Worm (Caenorhabditis elegans) whole organism, late embryonic: ENCODE measurements around the gene F59F5.7.
A peak's percentile ranks its signal among the peaks of the same experiment; 100 is the strongest.

Experiments used
- C38D4.7 ChIP-seq: fragments of 200-800 bp; sonication (Bioruptor generic); optimal IDR thresholded peaks from 2 replicates; lab custom pipeline; 2018; ENCODE audit warnings: mild to moderate bottlenecking, missing genetic modification characterization, moderate library complexity, missing compliant biosample characterization
- F13H6.1 ChIP-seq: sonication (generic microtip); optimal IDR thresholded peaks from 2 replicates; lab custom pipeline; 2016; ENCODE audit warnings: missing genetic modification characterization, missing compliant biosample characterization
- K02D7.2 ChIP-seq: sonication (generic microtip); optimal IDR thresholded peaks from 2 replicates; lab custom pipeline; 2017; ENCODE audit warnings: mild to moderate bottlenecking, missing genetic modification characterization, missing compliant biosample characterization
- K09A11.1 ChIP-seq: sonication (generic microtip); optimal IDR thresholded peaks from 2 replicates; lab custom pipeline; 2017; ENCODE audit warnings: antibody characterized with exemption, mild to moderate bottlenecking, missing genetic modification characterization, missing compliant biosample characterization; ENCODE audit not compliant: insufficient read depth
- T23F11.4 ChIP-seq: fragments of 200-800 bp; sonication (Bioruptor generic); optimal IDR thresholded peaks from 2 replicates; lab custom pipeline; 2018; ENCODE audit warnings: mild to moderate bottlenecking, missing genetic modification characterization, missing compliant biosample characterization
- ahr-1 ChIP-seq: sonication (generic microtip); optimal IDR thresholded peaks from 2 replicates; lab custom pipeline; 2016; ENCODE audit warnings: missing genetic modification characterization, missing compliant biosample characterization
- ama-1 ChIP-seq: fragments of 150-350 bp; optimal IDR thresholded peaks from 2 replicates; lab custom pipeline; 2014
- ceh-22 ChIP-seq: sonication (generic microtip); optimal IDR thresholded peaks from 2 replicates; lab custom pipeline; 2017; ENCODE audit warnings: missing biosample characterization, missing genetic modification characterization
- ceh-30 ChIP-seq: fragments of 150-350 bp; optimal IDR thresholded peaks from 2 replicates; lab custom pipeline; 2014; ENCODE audit warnings: missing biosample characterization, missing genetic modification characterization
- ceh-31 ChIP-seq: sonication (generic microtip); optimal IDR thresholded peaks from 2 replicates; lab custom pipeline; 2016; ENCODE audit warnings: missing genetic modification characterization, missing compliant biosample characterization
- ceh-34 ChIP-seq: sonication (generic microtip); optimal IDR thresholded peaks from 2 replicates; lab custom pipeline; 2016; ENCODE audit warnings: mild to moderate bottlenecking, missing genetic modification characterization, missing compliant biosample characterization
- ceh-45 ChIP-seq: fragments of 200-800 bp; sonication (Bioruptor generic); IDR thresholded peaks from 2 replicates; pipeline ENCODE4 v1.3.6; 2022; ENCODE audit warnings: missing genetic modification reagents, missing genetic modification characterization, missing compliant biosample characterization
- ceh-48 ChIP-seq: sonication (generic microtip); optimal IDR thresholded peaks from 2 replicates; lab custom pipeline; 2016; ENCODE audit warnings: missing genetic modification characterization, inconsistent platforms, missing compliant biosample characterization
- ceh-6 ChIP-seq: fragments of 200-800 bp; sonication (Bioruptor generic); optimal IDR thresholded peaks from 2 replicates; lab custom pipeline; 2018; ENCODE audit warnings: mild to moderate bottlenecking, missing genetic modification characterization, missing compliant biosample characterization
- ceh-9 ChIP-seq: sonication (generic microtip); optimal IDR thresholded peaks from 2 replicates; lab custom pipeline; 2016; ENCODE audit warnings: mild to moderate bottlenecking, missing genetic modification characterization, inconsistent platforms, missing compliant biosample characterization
- che-1 ChIP-seq: sonication (generic microtip); optimal IDR thresholded peaks from 2 replicates; lab custom pipeline; 2016; ENCODE audit warnings: mild to moderate bottlenecking, missing genetic modification characterization, missing compliant biosample characterization
- dve-1 ChIP-seq: sonication (generic microtip); optimal IDR thresholded peaks from 2 replicates; lab custom pipeline; 2017; ENCODE audit warnings: antibody characterized with exemption, mild to moderate bottlenecking, missing genetic modification characterization, missing compliant biosample characterization
- elt-2 ChIP-seq: sonication (generic microtip); optimal IDR thresholded peaks from 2 replicates; lab custom pipeline; 2016; ENCODE audit warnings: missing genetic modification reagents, missing genetic modification characterization, missing compliant biosample characterization
- ets-4 ChIP-seq: sonication (generic microtip); optimal IDR thresholded peaks from 2 replicates; lab custom pipeline; 2016; ENCODE audit warnings: missing genetic modification characterization, missing compliant biosample characterization
- eyg-1 ChIP-seq: sonication (generic microtip); optimal IDR thresholded peaks from 2 replicates; lab custom pipeline; 2016; ENCODE audit warnings: missing genotype, missing genetic modification characterization, missing compliant biosample characterization
- fax-1 ChIP-seq: sonication (generic microtip); optimal IDR thresholded peaks from 2 replicates; lab custom pipeline; 2016; ENCODE audit warnings: missing genotype, missing genetic modification characterization, missing compliant biosample characterization
- fkh-10 ChIP-seq: fragments of 150-350 bp; optimal IDR thresholded peaks from 2 replicates; lab custom pipeline; 2014; ENCODE audit warnings: missing biosample characterization, missing genetic modification reagents, missing genetic modification characterization
- gmeb-2 ChIP-seq: sonication (generic microtip); optimal IDR thresholded peaks from 2 replicates; lab custom pipeline; 2016; ENCODE audit warnings: missing genetic modification characterization, inconsistent platforms, missing compliant biosample characterization
- hlh-13 ChIP-seq: fragments of 200-800 bp; sonication (Bioruptor generic); optimal IDR thresholded peaks from 2 replicates; lab custom pipeline; 2018; ENCODE audit warnings: mild to moderate bottlenecking, missing genetic modification characterization, missing compliant biosample characterization
- hlh-15 ChIP-seq: sonication (generic microtip); optimal IDR thresholded peaks from 2 replicates; lab custom pipeline; 2016; ENCODE audit warnings: missing genetic modification characterization, missing compliant biosample characterization
- hlh-30 ChIP-seq: sonication (generic microtip); optimal IDR thresholded peaks from 2 replicates; lab custom pipeline; 2017; ENCODE audit warnings: antibody characterized with exemption, missing genetic modification characterization, missing compliant biosample characterization; ENCODE audit not compliant: insufficient read depth
- hlh-8 ChIP-seq: sonication (generic microtip); optimal IDR thresholded peaks from 2 replicates; lab custom pipeline; 2016; ENCODE audit warnings: missing genotype, missing genetic modification characterization, missing compliant biosample characterization
- lin-11 ChIP-seq: fragments of 200-800 bp; sonication (Bioruptor generic); optimal IDR thresholded peaks from 2 replicates; lab custom pipeline; 2018; ENCODE audit warnings: mild to moderate bottlenecking, missing genetic modification characterization, missing compliant biosample characterization
- madf-2 ChIP-seq: sonication (generic microtip); optimal IDR thresholded peaks from 2 replicates; lab custom pipeline; 2017; ENCODE audit warnings: missing genetic modification characterization, missing compliant biosample characterization
- nfya-1 ChIP-seq: sonication (generic microtip); optimal IDR thresholded peaks from 2 replicates; lab custom pipeline; 2017; ENCODE audit warnings: missing genetic modification characterization, mild to moderate bottlenecking, missing compliant biosample characterization, antibody characterized with exemption, moderate library complexity
- nhr-11 ChIP-seq: fragments of 150-350 bp; optimal IDR thresholded peaks from 2 replicates; lab custom pipeline; 2014; ENCODE audit warnings: missing biosample characterization, missing genetic modification characterization
- nhr-232 ChIP-seq: sonication (generic microtip); optimal IDR thresholded peaks from 2 replicates; lab custom pipeline; 2016; ENCODE audit warnings: missing genetic modification characterization, missing compliant biosample characterization
- odd-2 ChIP-seq: sonication (generic microtip); optimal IDR thresholded peaks from 2 replicates; lab custom pipeline; 2017; ENCODE audit warnings: antibody characterized with exemption, mild to moderate bottlenecking, missing genetic modification characterization, missing compliant biosample characterization
- pag-3 ChIP-seq: sonication (generic microtip); optimal IDR thresholded peaks from 2 replicates; lab custom pipeline; 2016; ENCODE audit warnings: missing compliant biosample characterization, missing genetic modification characterization, borderline replicate concordance
- pax-1 ChIP-seq: fragments of 150-350 bp; optimal IDR thresholded peaks from 2 replicates; lab custom pipeline; 2014; ENCODE audit warnings: missing biosample characterization, missing genetic modification characterization
- pha-2 ChIP-seq: sonication (generic microtip); optimal IDR thresholded peaks from 2 replicates; lab custom pipeline; 2017; ENCODE audit warnings: mild to moderate bottlenecking, missing genetic modification characterization, missing compliant biosample characterization
- pha-4 ChIP-seq: fragments of 150-350 bp; optimal IDR thresholded peaks from 2 replicates; lab custom pipeline; 2018; ENCODE audit warnings: missing biosample characterization, missing genetic modification reagents, missing genetic modification characterization
- pqm-1 ChIP-seq: sonication (generic microtip); optimal IDR thresholded peaks from 2 replicates; lab custom pipeline; 2016; ENCODE audit warnings: missing genetic modification characterization, missing compliant biosample characterization
- pros-1 ChIP-seq: fragments of 150-350 bp; optimal IDR thresholded peaks from 2 replicates; lab custom pipeline; 2014; ENCODE audit warnings: missing biosample characterization, missing genetic modification reagents, missing genetic modification characterization
- sdc-2 ChIP-seq: sonication (generic microtip); optimal IDR thresholded peaks from 2 replicates; lab custom pipeline; 2016; ENCODE audit warnings: missing genotype, missing genetic modification characterization, missing compliant biosample characterization
- sox-2 ChIP-seq: fragments of 200-800 bp; sonication (Bioruptor generic); IDR thresholded peaks from 2 replicates; pipeline ENCODE4 v1.3.6; 2022; ENCODE audit warnings: missing genetic modification reagents, missing genetic modification characterization, missing compliant biosample characterization
- tbx-2 ChIP-seq: sonication (generic microtip); optimal IDR thresholded peaks from 2 replicates; lab custom pipeline; 2016; ENCODE audit warnings: missing genetic modification characterization, missing compliant biosample characterization
- ttx-3 ChIP-seq: sonication (generic microtip); optimal IDR thresholded peaks from 2 replicates; lab custom pipeline; 2016; ENCODE audit warnings: missing genetic modification reagents, missing genetic modification characterization, missing compliant biosample characterization
- unc-3 ChIP-seq, 2 experiments: fragments of 200-800 bp in 1 of 2; sonication (Bioruptor generic) in 1 of 2; sonication (generic microtip) in 1 of 2; conservative IDR thresholded peaks in 1 of 2; optimal IDR thresholded peaks in 1 of 2; 2 replicates each; pipeline versions ENCODE4 v1.3.6 to Lab custom; 2016 to 2022; ENCODE audit warnings: missing compliant biosample characterization in 2 of 2, missing genetic modification characterization in 2 of 2, missing genetic modification reagents in 1 of 2
- unc-42 ChIP-seq: sonication (generic microtip); optimal IDR thresholded peaks from 2 replicates; lab custom pipeline; 2016; ENCODE audit warnings: missing genotype, missing genetic modification characterization, missing compliant biosample characterization
- unc-55 ChIP-seq: sonication (generic microtip); optimal IDR thresholded peaks from 2 replicates; lab custom pipeline; 2017; ENCODE audit warnings: missing biosample characterization, missing genetic modification reagents, missing genetic modification characterization
- unc-86 ChIP-seq: sonication (generic microtip); optimal IDR thresholded peaks from 2 replicates; lab custom pipeline; 2016; ENCODE audit warnings: missing genetic modification characterization, missing compliant biosample characterization
- zip-5 ChIP-seq: sonication (generic microtip); optimal IDR thresholded peaks from 2 replicates; lab custom pipeline; 2016; ENCODE audit warnings: missing genetic modification characterization, missing compliant biosample characterization
- ztf-16 ChIP-seq: sonication (generic microtip); optimal IDR thresholded peaks from 2 replicates; lab custom pipeline; 2017; ENCODE audit warnings: missing genetic modification characterization, missing compliant biosample characterization

The F59F5.7 gene

ce11 chrX:10553048-10553447 is 6.3 kb upstream of the F59F5.7 start:
- no peak for TF ChIP-seq hlh-8 (tag; lab: Kevin White, UChicago)
- TF ChIP-seq nfya-1 (tag; lab: Kevin White, UChicago), result no peak
- no peak for TF ChIP-seq pha-2 (tag; lab: Kevin White, UChicago)
- no peak for TF ChIP-seq pha-4 (tag; lab: Kevin White, UChicago)
- no peak for TF ChIP-seq pqm-1 (tag; lab: Kevin White, UChicago)
- no peak for TF ChIP-seq ama-1 (lab: Kevin White, UChicago)
- no peak for TF ChIP-seq unc-42
- no peak for TF ChIP-seq K09A11.1
- no peak for TF ChIP-seq nhr-232 (tag; lab: Kevin White, UChicago)
- TF ChIP-seq lin-11 (tag; lab: Kevin White, UChicago), result no peak
- TF ChIP-seq zip-5, result no peak
- no peak for TF ChIP-seq elt-2 (tag; lab: Kevin White, UChicago)
- no peak for TF ChIP-seq madf-2 (tag; lab: Kevin White, UChicago)
- TF ChIP-seq ceh-31 (tag; lab: Kevin White, UChicago), result no peak
- TF ChIP-seq K02D7.2, result no peak
- no peak for TF ChIP-seq tbx-2 (tag; lab: Kevin White, UChicago)
- TF ChIP-seq ttx-3 (tag; lab: Kevin White, UChicago), result no peak

DNA sequence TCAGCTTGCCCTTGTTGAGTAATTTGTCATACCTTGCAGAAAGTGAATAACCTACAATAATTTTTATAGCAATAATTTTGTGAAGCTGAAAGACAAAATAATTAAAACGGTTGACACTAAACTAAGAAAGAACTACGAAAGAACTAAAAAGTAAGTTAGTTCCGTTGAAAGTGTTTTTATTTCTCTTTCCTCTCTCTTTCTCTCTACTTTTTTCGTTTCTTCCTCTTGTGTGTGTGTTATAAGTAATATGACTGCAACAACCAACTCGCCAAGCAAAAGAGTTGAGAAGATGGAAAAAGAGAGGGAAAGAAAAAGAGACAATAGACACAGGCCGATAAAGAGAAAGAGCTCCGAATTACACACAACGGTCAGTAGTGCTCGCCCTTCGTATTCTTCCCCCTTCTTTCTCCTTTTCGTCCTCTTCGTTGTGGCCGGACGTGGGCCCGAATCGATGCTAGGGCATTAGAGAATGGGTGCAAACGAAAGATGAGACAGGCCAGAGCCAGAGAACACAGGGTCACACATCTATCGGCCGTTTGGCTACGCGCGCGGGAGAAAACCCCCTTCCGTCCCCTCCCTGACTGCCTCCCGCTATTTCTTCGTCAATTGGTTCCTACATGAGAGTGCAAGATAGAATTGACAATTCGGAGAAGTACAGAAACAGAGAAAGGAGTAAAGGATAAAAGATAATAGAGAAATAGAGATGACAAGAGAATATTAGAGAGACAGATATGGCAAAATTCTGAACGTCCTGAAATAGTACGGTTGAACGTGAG is 3.9 kb upstream of the F59F5.7 start, which contains the start of gene syd-2:
syd-2 (minus strand) TSS at position 51 of the 776 bp plus-strand sequence.
- no peak for TF ChIP-seq pax-1 (tag; lab: Kevin White, UChicago)
- TF ChIP-seq dve-1 (tag; lab: Kevin White, UChicago), result peak; percentile 19
- peak; percentile 69 for TF ChIP-seq eyg-1 (tag; lab: Kevin White, UChicago)
- no peak for TF ChIP-seq fkh-10
- peak; percentile 31 for TF ChIP-seq ets-4 (tag; lab: Kevin White, UChicago)
- TF ChIP-seq hlh-15 (tag; lab: Kevin White, UChicago), result no peak
- peak; percentile 61 for TF ChIP-seq gmeb-2
- TF ChIP-seq pha-4 (tag; lab: Kevin White, UChicago), result no peak
- no peak for TF ChIP-seq che-1 (tag; lab: Kevin White, UChicago)
- no peak for TF ChIP-seq hlh-13 (GFP tag; lab: Kevin White, UChicago)
- no peak for TF ChIP-seq ceh-6 (GFP tag; lab: Kevin White, UChicago)
- peak; percentile 34 for TF ChIP-seq sox-2 (GFP tag; lab: Robert Waterston, UW)
- peak; percentile 80 for TF ChIP-seq sdc-2 (tag; lab: Kevin White, UChicago)
- peak; percentile 65 for TF ChIP-seq hlh-30 (tag; lab: Kevin White, UChicago)
- TF ChIP-seq ceh-9, result no peak
- no peak for TF ChIP-seq ceh-45 (GFP tag; lab: Robert Waterston, UW)
- TF ChIP-seq T23F11.4 (GFP tag; lab: Kevin White, UChicago), result peak; percentile 64
- TF ChIP-seq ahr-1 (tag; lab: Kevin White, UChicago), result peak; percentile 22
- TF ChIP-seq ceh-30, result no peak
- peak; percentile 92 for TF ChIP-seq tbx-2 (tag; lab: Kevin White, UChicago)
- peak; percentile 64 for TF ChIP-seq F13H6.1 (tag; lab: Kevin White, UChicago)
- TF ChIP-seq ceh-34 (tag; lab: Kevin White, UChicago), result peak; percentile 93
- TF ChIP-seq pqm-1 (tag; lab: Kevin White, UChicago), result no peak
- TF ChIP-seq zip-5, result no peak
- TF ChIP-seq C38D4.7 (GFP tag; lab: Kevin White, UChicago), result no peak
- no peak for TF ChIP-seq nhr-11 (tag; lab: Kevin White, UChicago)
- no peak for TF ChIP-seq unc-86 (tag; lab: Kevin White, UChicago)
- TF ChIP-seq unc-42, result peak; percentile 83
- TF ChIP-seq unc-3 (GFP tag; conservative IDR thresholded peaks at IDR 0.05; lab: Robert Waterston, UW), result no peak
- TF ChIP-seq unc-3 (tag; optimal IDR thresholded peaks at IDR 0.05; lab: Kevin White, UChicago), result no peak
- no peak for TF ChIP-seq ztf-16 (tag; lab: Kevin White, UChicago)
- no peak for TF ChIP-seq odd-2 (tag; lab: Kevin White, UChicago)
- peak; percentile 73 for TF ChIP-seq ceh-48 (tag; lab: Kevin White, UChicago)
- TF ChIP-seq unc-55 (GFP tag; lab: Kevin White, UChicago), result peak; percentile 61
- no peak for TF ChIP-seq ceh-22 (tag; lab: Kevin White, UChicago)
- no peak for TF ChIP-seq pag-3 (tag; lab: Kevin White, UChicago)
- TF ChIP-seq nhr-232 (tag; lab: Kevin White, UChicago), result peak; percentile 2
- peak; percentile 46 for TF ChIP-seq fax-1
- peak; percentile 45 for TF ChIP-seq madf-2 (tag; lab: Kevin White, UChicago)
- TF ChIP-seq pros-1 (tag; lab: Kevin White, UChicago), result peak; percentile 60
- peak; percentile 69 for TF ChIP-seq pha-2 (tag; lab: Kevin White, UChicago)
